Fruit fly (Drosophila melanogaster) S2 (cell line): ENCODE results near the gene Cep97.

Source experiments
- CG8478 ChIP-seq: fragments of >200 bp; optimal IDR thresholded peaks from 2 replicates; lab custom pipeline; 2018
- CTCF ChIP-seq, 2 experiments: fragments of >200 bp; optimal IDR thresholded peaks; 2 replicates each; lab custom pipeline; 2018

Gene Cep97

dm6 chr2L:3844898-3845713 lies 22.4 kb upstream of the Cep97 start:
- TF ChIP-seq CG8478 (lab: Kevin White, UChicago) (no peak), CTCF (optimal IDR thresholded peaks at IDR 0.05; lab: Kevin White, UChicago) (no peak)

- TF ChIP-seq CG8478 (lab: Kevin White, UChicago), result no peak
- no peak for TF ChIP-seq CTCF (optimal IDR thresholded peaks at IDR 0.05; lab: Kevin White, UChicago)
These were observed 21.0 kb upstream of the Cep97 start for dm6 chr2L:3846520-3846919.

- TF ChIP-seq CG8478 (lab: Kevin White, UChicago) (no peak), CTCF (optimal IDR thresholded peaks at IDR 0.05; lab: Kevin White, UChicago) (no peak)
These were observed 19.6 kb upstream of the Cep97 start for dm6 chr2L:3847908-3848307.

- TF ChIP-seq CG8478 (lab: Kevin White, UChicago) (no peak), CTCF (optimal IDR thresholded peaks at IDR 0.05; lab: Kevin White, UChicago) (no peak)
These were observed 16.2 kb upstream of the Cep97 start for dm6 chr2L:3851308-3851707.

dm6 chr2L:3852120-3852519 lies 15.4 kb upstream of the Cep97 start:
- TF ChIP-seq CG8478 (lab: Kevin White, UChicago) (no peak), CTCF (optimal IDR thresholded peaks at IDR 0.05; lab: Kevin White, UChicago) (no peak)

- no peak for TF ChIP-seq CG8478 (lab: Kevin White, UChicago)
- TF ChIP-seq CTCF (optimal IDR thresholded peaks at IDR 0.05; lab: Kevin White, UChicago), result no peak
These were observed 13.9 kb upstream of the Cep97 start for dm6 chr2L:3853507-3854030.

dm6 chr2L:3855528-3856189 lies 11.8 kb upstream of the Cep97 start:
- TF ChIP-seq CTCF (optimal IDR thresholded peaks at IDR 0.05; lab: Kevin White, UChicago), result no peak
- no peak for TF ChIP-seq CG8478 (lab: Kevin White, UChicago)

- TF ChIP-seq CG8478 (lab: Kevin White, UChicago), result no peak
- no peak for TF ChIP-seq CTCF (optimal IDR thresholded peaks at IDR 0.05; lab: Kevin White, UChicago)
These were observed 11.1 kb upstream of the Cep97 start for dm6 chr2L:3856372-3856771.

dm6 chr2L:3858118-3858517 lies 9.4 kb upstream of the Cep97 start:
- TF ChIP-seq CTCF (optimal IDR thresholded peaks at IDR 0.05; lab: Kevin White, UChicago), result no peak
- no peak for TF ChIP-seq CG8478 (lab: Kevin White, UChicago)

- TF ChIP-seq CTCF (optimal IDR thresholded peaks at IDR 0.05; lab: Kevin White, UChicago) (no peak), CG8478 (lab: Kevin White, UChicago) (no peak)
These were observed 6.1 kb upstream of the Cep97 start for dm6 chr2L:3861388-3861787.

- TF ChIP-seq CG8478 (lab: Kevin White, UChicago) (no peak), CTCF (optimal IDR thresholded peaks at IDR 0.05; lab: Kevin White, UChicago) (no peak)
These were observed 5.0 kb upstream of the Cep97 start, which contains the start of gene TTLL4B for dm6 chr2L:3862437-3863041. Gene TTLL4B, plus strand, starts transcription at chr2L:3862668.

dm6 chr2L:3872283-3872682 lies 4.8 kb downstream of the Cep97 start, which contains the start of gene CG31957:
Gene CG31957, minus strand, starts transcription at chr2L:3872458.
- TF ChIP-seq CG8478 (lab: Kevin White, UChicago) (no peak), CTCF (optimal IDR thresholded peaks at IDR 0.05; lab: Kevin White, UChicago) (peak; percentile 35 to 45)

dm6 chr2L:3877011-3877410 lies 9.5 kb downstream of the Cep97 start:
- TF ChIP-seq CTCF (optimal IDR thresholded peaks at IDR 0.05; lab: Kevin White, UChicago) (no peak), CG8478 (lab: Kevin White, UChicago) (no peak)

- TF ChIP-seq CG8478 (lab: Kevin White, UChicago) (no peak), CTCF (optimal IDR thresholded peaks at IDR 0.05; lab: Kevin White, UChicago) (no peak)
These were observed 12.6 kb downstream of the Cep97 start for dm6 chr2L:3880048-3880447.

- TF ChIP-seq CTCF (optimal IDR thresholded peaks at IDR 0.05; lab: Kevin White, UChicago) (no peak), CG8478 (lab: Kevin White, UChicago) (no peak)
These were observed 13.7 kb downstream of the Cep97 start for dm6 chr2L:3881164-3881563.
